Worm (Caenorhabditis elegans): ENCODE results near the gene F58F6.5.

F58F6.5 gene

ce11 chrIV:1388079-1388478 lies 44.6 kb downstream of the F58F6.5 start (continued):
- no peak for TF ChIP-seq lag-1 (GFP tag; IDR thresholded peaks at IDR 0.05)
- peak; percentile 43; the same call in 1 of the 2 replicates for TF ChIP-seq ceh-100 (GFP tag; IDR thresholded peaks at IDR 0.05)
- TF ChIP-seq dpff-1 (tag; optimal IDR thresholded peaks at IDR 0.05) = no peak
- no peak for TF ChIP-seq Y53G8AR.9 (GFP tag; conservative IDR thresholded peaks at IDR 0.05)
- TF ChIP-seq mxl-1 (tag; optimal IDR thresholded peaks at IDR 0.05) = no peak
- TF ChIP-seq let-526 (GFP tag; IDR thresholded peaks at IDR 0.05) = 0 out of 2 replicates have a peak, but pooled peaks have one; percentile 62
- TF ChIP-seq madf-6 (GFP tag; IDR thresholded peaks at IDR 0.05) = peak; percentile 33; the same call in 1 of the 2 replicates
- no peak for TF ChIP-seq nhr-120 (GFP tag; IDR thresholded peaks at IDR 0.05)
- no peak for TF ChIP-seq nhr-179 (tag; optimal IDR thresholded peaks at IDR 0.05)
- peak; percentile 2 for TF ChIP-seq chd-7 (tag; optimal IDR thresholded peaks at IDR 0.05)
- TF ChIP-seq D2030.7 (GFP tag; IDR thresholded peaks at IDR 0.05) = peak; percentile 30; the same call in 1 of the 2 replicates
- no peak for TF ChIP-seq sdz-38 (tag; optimal IDR thresholded peaks at IDR 0.05)
- TF ChIP-seq ztf-26 (tag; optimal IDR thresholded peaks at IDR 0.05) = peak; percentile 35
- no peak for TF ChIP-seq ceh-58 (GFP tag; IDR thresholded peaks at IDR 0.05)
- no peak for TF ChIP-seq F55B11.4 (tag; optimal IDR thresholded peaks at IDR 0.05; ENCODE audit: borderline replicate concordance, insufficient read depth)
- TF ChIP-seq bed-2 (GFP tag; IDR thresholded peaks at IDR 0.05) = no peak
- peak; percentile 90 for TF ChIP-seq B0261.1 (tag; optimal IDR thresholded peaks at IDR 0.05)
- TF ChIP-seq ztf-28 (GFP tag; IDR thresholded peaks at IDR 0.05) = no peak
- no peak for TF ChIP-seq ekl-4 (GFP tag; IDR thresholded peaks at IDR 0.05)
- TF ChIP-seq Y56A3A.18 (GFP tag; IDR thresholded peaks at IDR 0.05) = 0 out of 2 replicates have a peak, but pooled peaks have one; percentile 58
- no peak for TF ChIP-seq B0019.2 (GFP tag; conservative IDR thresholded peaks at IDR 0.05)
- TF ChIP-seq rpc-1 (optimal IDR thresholded peaks at IDR 0.05) = peak; percentile 59
- peak; percentile 75 for TF ChIP-seq rpc-1 (tag; optimal IDR thresholded peaks at IDR 0.05)
- no peak for TF ChIP-seq bed-1 (GFP tag; IDR thresholded peaks at IDR 0.05)
- TF ChIP-seq pbrm-1 (GFP tag; IDR thresholded peaks at IDR 0.05) = 0 out of 2 replicates have a peak, but pooled peaks have one; percentile 41
- TF ChIP-seq cebp-2 (GFP tag; IDR thresholded peaks at IDR 0.05) = 0 out of 2 replicates have a peak, but pooled peaks have one; percentile 32
- no peak for TF ChIP-seq egl-18 (GFP tag; IDR thresholded peaks at IDR 0.05)
- no peak for TF ChIP-seq F33H1.4 (GFP tag; IDR thresholded peaks at IDR 0.05)
- TF ChIP-seq rec-8 (tag; optimal IDR thresholded peaks at IDR 0.05) = peak; percentile 4 to 59
- TF ChIP-seq madf-8 (GFP tag; conservative IDR thresholded peaks at IDR 0.05) = no peak
- TF ChIP-seq C17E4.6 (GFP tag; IDR thresholded peaks at IDR 0.05) = no peak

ce11 chrIV:1389021-1389420 lies 45.5 kb downstream of the F58F6.5 start:
- no peak for TF ChIP-seq F57C9.4 (tag; optimal IDR thresholded peaks at IDR 0.05)
- TF ChIP-seq unc-62 (GFP tag; optimal IDR thresholded peaks at IDR 0.05) = no peak
- TF ChIP-seq ets-4 (GFP tag; optimal IDR thresholded peaks at IDR 0.05) = no peak
- no peak for TF ChIP-seq F37B4.10 (GFP tag; IDR thresholded peaks at IDR 0.05)
- TF ChIP-seq F55B11.4 (tag; optimal IDR thresholded peaks at IDR 0.05; ENCODE audit: borderline replicate concordance, insufficient read depth) = no peak

- TF ChIP-seq lin-26 (GFP tag; IDR thresholded peaks at IDR 0.05) (no peak), nfya-1 (tag; optimal IDR thresholded peaks at IDR 0.05; ENCODE audit: borderline replicate concordance, insufficient read depth) (no peak), lin-40 (tag; optimal IDR thresholded peaks at IDR 0.05) (no peak), nhr-80 (tag; optimal IDR thresholded peaks at IDR 0.05) (peak; percentile 58), ztf-28 (GFP tag; IDR thresholded peaks at IDR 0.05) (0 out of 2 replicates have a peak, but pooled peaks have one; percentile 5), hmg-1.2 (GFP tag; IDR thresholded peaks at IDR 0.05) (no peak), athp-1 (tag; optimal IDR thresholded peaks at IDR 0.05) (no peak), nhr-179 (tag; optimal IDR thresholded peaks at IDR 0.05) (no peak), cebp-1 (GFP tag; IDR thresholded peaks at IDR 0.05) (no peak), cebp-1 (tag; optimal IDR thresholded peaks at IDR 0.05) (peak; percentile 38)
These were observed 46.1 kb downstream of the F58F6.5 start for ce11 chrIV:1389599-1389998.

All from whole organism, young adult.